Fruit fly (Drosophila melanogaster): Measurements from ENCODE around the gene amd.
A peak's percentile ranks its signal among the peaks of the same experiment; 100 is the strongest.

Gene amd

DNA sequence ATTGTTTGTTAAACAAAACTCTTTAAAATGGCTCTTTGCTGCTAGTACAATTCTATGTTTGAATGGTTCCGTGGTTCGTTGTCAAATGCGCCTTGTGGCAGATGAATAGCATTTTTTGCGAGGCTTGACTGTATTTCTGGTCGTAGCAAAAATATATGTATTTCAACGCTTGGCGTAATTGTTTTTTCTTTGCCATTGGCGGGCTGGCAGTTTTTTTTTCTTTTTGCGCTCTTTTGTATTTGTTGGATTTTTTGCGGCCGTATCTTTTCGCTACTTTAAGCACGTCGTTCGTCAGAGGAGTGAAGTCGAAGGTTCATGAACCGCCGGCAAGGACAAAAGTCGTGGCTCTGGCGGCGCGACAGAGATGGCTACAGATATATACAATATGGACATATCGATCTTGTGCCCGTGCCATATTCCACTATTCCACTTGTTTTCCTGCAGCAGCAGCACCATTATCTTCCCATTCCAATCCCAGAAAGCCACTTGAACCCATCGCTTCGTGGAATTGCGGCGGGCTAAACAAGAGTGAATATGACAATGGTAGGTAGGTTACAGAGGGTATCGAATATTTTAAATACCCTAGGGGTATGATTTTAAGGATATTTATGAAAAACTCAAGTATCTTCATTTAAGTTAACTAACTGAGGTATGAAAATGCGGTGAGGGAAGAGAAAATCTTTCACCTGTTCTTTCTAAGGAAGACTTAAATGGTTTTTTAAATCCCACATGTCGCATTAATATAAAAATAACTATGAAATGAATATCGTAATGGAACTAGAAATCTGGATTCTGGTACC lies 46.2 kb downstream of the amd start (continued):
- TF ChIP-seq CG11762 (GFP tag; optimal IDR thresholded peaks at IDR 0.05; ENCODE audit: insufficient read depth) (peak; percentile 18), topi (GFP tag; optimal IDR thresholded peaks at IDR 0.05) (peak; percentile 44), CG11902 (GFP tag; optimal IDR thresholded peaks at IDR 0.05) (peak; percentile 12), Blimp-1 (GFP tag; optimal IDR thresholded peaks at IDR 0.05) (no peak), Sox102F (GFP tag; optimal IDR thresholded peaks at IDR 0.05) (no peak), CG16779 (tag; optimal IDR thresholded peaks at IDR 0.05) (peak; percentile 86), CG3032 (tag; optimal IDR thresholded peaks at IDR 0.05) (peak; percentile 70), Ets96B (tag; optimal IDR thresholded peaks at IDR 0.05) (peak; percentile 71), fd59A (GFP tag; optimal IDR thresholded peaks at IDR 0.05) (peak; percentile 67), spab (GFP tag; optimal IDR thresholded peaks at IDR 0.05) (peak; percentile 89), Gug (GFP tag; IDR thresholded peaks at IDR 0.05) (peak; percentile 33; the same call in 1 of the 2 replicates), Eip75B (GFP tag; optimal IDR thresholded peaks at IDR 0.05) (peak; percentile 1), lz (GFP tag; optimal IDR thresholded peaks at IDR 0.05) (no peak), CG10631 (GFP tag; optimal IDR thresholded peaks at IDR 0.05) (peak; percentile 49), CG8632 (GFP tag; optimal IDR thresholded peaks at IDR 0.05) (no peak), cyc (GFP tag; optimal IDR thresholded peaks at IDR 0.05) (no peak), pdm3 (GFP tag; optimal IDR thresholded peaks at IDR 0.05) (peak; percentile 33), CG11294 (GFP tag; IDR thresholded peaks at IDR 0.05) (no peak), CG6854 (GFP tag; optimal IDR thresholded peaks at IDR 0.05) (no peak), CG15336 (GFP tag; IDR thresholded peaks at IDR 0.05) (0 out of 2 replicates have a peak, but pooled peaks have one; percentile 23), vri (GFP tag; optimal IDR thresholded peaks at IDR 0.05) (no peak), dsx (GFP tag; optimal IDR thresholded peaks at IDR 0.05; ENCODE audit: poor library complexity, severe bottlenecking) (peak; percentile 89), Eip78C (GFP tag) (peak; percentile 90), CG6276 (GFP tag; optimal IDR thresholded peaks at IDR 0.05) (peak; percentile 62), Sox15 (GFP tag; optimal IDR thresholded peaks at IDR 0.05) (no peak), salr (GFP tag; optimal IDR thresholded peaks at IDR 0.05) (peak; percentile 50 to 70), Hr39 (GFP tag; optimal IDR thresholded peaks at IDR 0.05) (no peak), fkh (GFP tag; optimal IDR thresholded peaks at IDR 0.05) (no peak), Hr4 (GFP tag; optimal IDR thresholded peaks at IDR 0.05) (peak; percentile 6)

DNA sequence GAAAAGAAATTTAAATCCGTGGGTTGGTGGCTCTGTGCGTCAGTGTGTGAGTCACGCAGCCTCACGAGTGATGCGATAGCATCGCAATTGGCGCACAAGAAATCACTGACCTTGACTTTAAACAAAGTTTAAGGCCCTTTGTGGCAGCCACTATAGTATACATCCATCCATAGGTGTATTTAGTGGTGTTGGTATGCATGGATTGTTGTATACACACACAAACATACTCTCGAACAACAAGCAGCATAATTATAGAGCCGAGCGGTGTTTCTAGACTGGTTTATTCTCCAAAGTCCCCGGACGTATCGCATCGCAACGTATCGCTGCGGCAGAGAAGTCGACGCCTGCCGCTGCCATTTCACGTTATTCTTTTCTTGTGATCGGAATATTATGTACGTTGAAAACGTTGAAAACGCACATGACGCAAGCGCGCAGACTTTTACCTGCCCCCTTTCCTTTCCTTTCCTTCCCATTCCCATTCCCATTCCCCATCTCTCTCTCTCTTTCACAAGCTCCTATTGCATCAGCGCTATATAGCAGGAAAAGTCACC lies 46.9 kb downstream of the amd start:
- TF ChIP-seq CG10669 (GFP tag; optimal IDR thresholded peaks at IDR 0.05) = no peak
- TF ChIP-seq fkh (GFP tag; optimal IDR thresholded peaks at IDR 0.05) = peak; percentile 47
- no peak for TF ChIP-seq CG31627 (GFP tag; optimal IDR thresholded peaks at IDR 0.05)
- peak; percentile 39; the same call in 1 of the 3 replicates for TF ChIP-seq CG6163 (GFP tag; IDR thresholded peaks at IDR 0.05)
- peak; percentile 29 for TF ChIP-seq CG1621 (tag; optimal IDR thresholded peaks at IDR 0.05)
- peak in 1 of 2 experiments; percentile 68 for TF ChIP-seq ss (GFP tag; optimal IDR thresholded peaks at IDR 0.05)
- peak; percentile 12 for TF ChIP-seq dsx (GFP tag; optimal IDR thresholded peaks at IDR 0.05; ENCODE audit: poor library complexity, severe bottlenecking)

DNA sequence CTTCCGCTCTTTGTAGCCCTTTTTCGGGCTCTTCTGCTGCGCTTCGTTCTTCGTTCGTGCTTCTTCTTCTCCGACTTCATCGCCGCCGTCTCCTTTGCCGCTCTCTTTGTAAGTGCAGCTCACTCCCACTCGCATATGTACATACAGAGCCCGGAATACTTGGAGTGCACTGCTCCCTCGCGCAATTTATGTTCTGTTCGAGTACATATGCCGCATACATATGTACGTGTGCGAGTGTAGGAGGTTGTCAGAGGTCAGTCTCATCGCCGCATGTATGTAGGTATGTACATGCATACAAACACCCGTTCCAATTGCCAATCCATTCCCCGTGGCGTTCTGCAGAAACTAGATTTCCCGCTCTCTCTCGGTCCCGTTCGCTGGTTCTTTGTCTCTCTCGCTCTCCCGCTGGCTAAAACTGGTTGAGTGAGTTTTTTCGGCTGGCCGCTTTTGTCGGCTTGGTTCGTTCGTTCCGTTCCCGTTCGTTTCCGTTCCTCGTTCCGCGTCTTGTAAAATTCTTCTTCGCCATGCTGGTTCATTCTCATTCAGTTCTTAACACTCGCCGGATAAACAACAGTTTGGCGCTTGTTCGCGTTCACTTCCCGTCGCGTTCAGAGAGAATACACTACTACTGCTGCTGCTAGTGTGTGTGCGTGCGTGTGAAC lies 48.2 kb downstream of the amd start:
- TF ChIP-seq topi (GFP tag; optimal IDR thresholded peaks at IDR 0.05) (peak; percentile 33), CG11902 (GFP tag; optimal IDR thresholded peaks at IDR 0.05) (no peak), CG4318 (GFP tag; optimal IDR thresholded peaks at IDR 0.05) (no peak), CG8632 (GFP tag; optimal IDR thresholded peaks at IDR 0.05) (no peak), Eip75B (GFP tag; optimal IDR thresholded peaks at IDR 0.05) (peak; percentile 60), Hr4 (GFP tag; optimal IDR thresholded peaks at IDR 0.05) (no peak), vri (GFP tag; optimal IDR thresholded peaks at IDR 0.05) (peak; percentile 59), fd85E (GFP tag; optimal IDR thresholded peaks at IDR 0.05) (no peak), lz (GFP tag; optimal IDR thresholded peaks at IDR 0.05) (no peak), pdm3 (GFP tag; optimal IDR thresholded peaks at IDR 0.05) (no peak), OdsH (GFP tag; optimal IDR thresholded peaks at IDR 0.05) (no peak), CG16779 (tag; optimal IDR thresholded peaks at IDR 0.05) (peak; percentile 72), salr (GFP tag; optimal IDR thresholded peaks at IDR 0.05) (peak in 1 of 2 experiments; percentile 29), dac (GFP tag; optimal IDR thresholded peaks at IDR 0.05) (no peak), CG10669 (GFP tag; optimal IDR thresholded peaks at IDR 0.05) (peak; percentile 30), fd59A (GFP tag; optimal IDR thresholded peaks at IDR 0.05) (no peak), spab (GFP tag; optimal IDR thresholded peaks at IDR 0.05) (no peak), Met (GFP tag; optimal IDR thresholded peaks at IDR 0.05) (peak; percentile 56), CG1621 (tag; optimal IDR thresholded peaks at IDR 0.05) (peak; percentile 60), achi (GFP tag; optimal IDR thresholded peaks at IDR 0.05) (peak; percentile 18), CG3032 (tag; optimal IDR thresholded peaks at IDR 0.05) (no peak), Eip78C (GFP tag) (peak; percentile 86), CG9139 (GFP tag; optimal IDR thresholded peaks at IDR 0.05) (peak; percentile 68), Ets21C (GFP tag; optimal IDR thresholded peaks at IDR 0.05) (no peak)
